Fruit fly (Drosophila melanogaster): ENCODE data around the gene vap.

- no peak for TF ChIP-seq EcR (GFP tag; optimal IDR thresholded peaks at IDR 0.05)
- TF ChIP-seq Dll (optimal IDR thresholded peaks at IDR 0.05): no peak
- no peak for TF ChIP-seq usp (GFP tag; optimal IDR thresholded peaks at IDR 0.05)
- TF ChIP-seq psq (optimal IDR thresholded peaks at IDR 0.05): no peak
- no peak for TF ChIP-seq pan (optimal IDR thresholded peaks at IDR 0.05)
- no peak for TF ChIP-seq CG8478 (optimal IDR thresholded peaks at IDR 0.05)
Observed at dm6 chrX:15974125-15974524, 31.5 kb downstream of the vap start, which contains the start of gene Or13a.

All from whole organism.